Worm (Caenorhabditis elegans) whole organism, young adult: ENCODE measurements around the gene unc-22.

Experiments used
- C17E4.6 ChIP-seq: fragments of 200-800 bp; sonication (Bioruptor generic); IDR thresholded peaks from 2 replicates; pipeline ENCODE4 v1.3.6; 2022; ENCODE audit warnings: missing genetic modification reagents, missing genetic modification characterization, missing compliant biosample characterization
- F10E7.11 ChIP-seq: sonication (generic microtip); optimal IDR thresholded peaks from 2 replicates; lab custom pipeline; 2017; ENCODE audit warnings: mild to moderate bottlenecking, missing genetic modification characterization, moderate library complexity, missing compliant biosample characterization
- F22D6.2 ChIP-seq: sonication (generic microtip); optimal IDR thresholded peaks from 2 replicates; lab custom pipeline; 2016; ENCODE audit warnings: mild to moderate bottlenecking, missing genetic modification characterization, missing compliant biosample characterization
- F23B12.7 ChIP-seq: sonication (generic microtip); optimal IDR thresholded peaks from 2 replicates; lab custom pipeline; 2017; ENCODE audit warnings: missing genetic modification characterization, mild to moderate bottlenecking, missing compliant biosample characterization, antibody characterized with exemption, moderate library complexity; ENCODE audit not compliant: insufficient read depth
- F37B4.10 ChIP-seq: fragments of 200-800 bp; sonication (Bioruptor generic); IDR thresholded peaks from 2 replicates; pipeline ENCODE4 v1.3.6; 2022; ENCODE audit warnings: missing genetic modification characterization, missing compliant biosample characterization
- T26A5.8 ChIP-seq: sonication (generic microtip); optimal IDR thresholded peaks from 2 replicates; lab custom pipeline; 2016; ENCODE audit warnings: missing genetic modification characterization, missing compliant biosample characterization
- Y53G8AR.9 ChIP-seq: fragments of 200-800 bp; sonication (Bioruptor generic); conservative IDR thresholded peaks from 2 replicates; pipeline ENCODE4 v1.3.6; 2022; ENCODE audit warnings: missing genetic modification reagents, missing genetic modification characterization, missing compliant biosample characterization
- Y79H2A.3 ChIP-seq: fragments of 200-800 bp; sonication (Bioruptor generic); conservative IDR thresholded peaks from 2 replicates; pipeline ENCODE4 v1.3.6; 2022; ENCODE audit warnings: missing genetic modification reagents, missing genetic modification characterization, missing compliant biosample characterization
- akir-1 ChIP-seq: fragments of 200-800 bp; sonication (Bioruptor generic); optimal IDR thresholded peaks from 2 replicates; lab custom pipeline; 2018; ENCODE audit warnings: mild to moderate bottlenecking, missing genetic modification characterization, moderate library complexity, missing compliant biosample characterization
- athp-1 ChIP-seq: sonication (generic microtip); optimal IDR thresholded peaks from 2 replicates; lab custom pipeline; 2017; ENCODE audit warnings: mild to moderate bottlenecking, missing genetic modification characterization, missing compliant biosample characterization
- attf-3 ChIP-seq: fragments of 200-800 bp; sonication (Bioruptor generic); conservative IDR thresholded peaks from 2 replicates; pipeline ENCODE4 v1.3.6; 2022; ENCODE audit warnings: missing genetic modification reagents, missing genetic modification characterization, missing compliant biosample characterization
- attf-6 ChIP-seq: fragments of 200-800 bp; sonication (Bioruptor generic); IDR thresholded peaks from 2 replicates; pipeline ENCODE4 v1.3.6; 2022; ENCODE audit warnings: missing genetic modification reagents, missing genetic modification characterization, missing compliant biosample characterization
- bed-1 ChIP-seq: fragments of 200-800 bp; sonication (Bioruptor generic); IDR thresholded peaks from 2 replicates; pipeline ENCODE4 v1.3.6; 2022; ENCODE audit warnings: missing genetic modification reagents, missing genetic modification characterization, missing compliant biosample characterization
- cebp-1 ChIP-seq, 2 experiments: fragments of 200-800 bp in 1 of 2; sonication (Bioruptor generic) in 1 of 2; sonication (generic microtip) in 1 of 2; IDR thresholded peaks in 1 of 2; optimal IDR thresholded peaks in 1 of 2; 2 replicates each; pipeline versions ENCODE4 v1.3.6 to Lab custom; 2017 to 2022; ENCODE audit warnings: missing compliant biosample characterization in 2 of 2, missing genetic modification characterization in 2 of 2, mild to moderate bottlenecking in 1 of 2, missing genetic modification reagents in 1 of 2, moderate library complexity in 1 of 2
- ceh-27 ChIP-seq: fragments of 200-800 bp; sonication (Bioruptor generic); optimal IDR thresholded peaks from 2 replicates; lab custom pipeline; 2018; ENCODE audit warnings: mild to moderate bottlenecking, missing genetic modification characterization, moderate library complexity, missing compliant biosample characterization
- ceh-40 ChIP-seq: fragments of 200-800 bp; sonication (Bioruptor generic); IDR thresholded peaks from 2 replicates; pipeline ENCODE4 v1.3.6; 2022; ENCODE audit warnings: missing genetic modification characterization, missing compliant biosample characterization
- ceh-79 ChIP-seq: sonication (generic microtip); optimal IDR thresholded peaks from 2 replicates; lab custom pipeline; 2017; ENCODE audit warnings: mild to moderate bottlenecking, missing genetic modification characterization, missing compliant biosample characterization
- dox-1 ChIP-seq: fragments of 200-800 bp; sonication (Bioruptor generic); IDR thresholded peaks from 2 replicates; pipeline ENCODE4 v1.3.6; 2022; ENCODE audit warnings: missing genetic modification reagents, missing genetic modification characterization, missing compliant biosample characterization
- egl-18 ChIP-seq: fragments of 200-800 bp; sonication (Bioruptor generic); IDR thresholded peaks from 2 replicates; pipeline ENCODE4 v1.3.6; 2022; ENCODE audit warnings: missing genetic modification reagents, missing genetic modification characterization, missing compliant biosample characterization
- egl-44 ChIP-seq: fragments of 200-800 bp; sonication (Bioruptor generic); IDR thresholded peaks from 2 replicates; pipeline ENCODE4 v1.3.6; 2022; ENCODE audit warnings: missing genetic modification reagents, missing genetic modification characterization, missing compliant biosample characterization
- ekl-4 ChIP-seq: fragments of 200-800 bp; sonication (Bioruptor generic); IDR thresholded peaks from 2 replicates; pipeline ENCODE4 v1.3.6; 2022; ENCODE audit warnings: missing genetic modification reagents, missing genetic modification characterization, missing compliant biosample characterization
- hlh-26 ChIP-seq: fragments of 200-800 bp; sonication (Bioruptor generic); conservative IDR thresholded peaks from 2 replicates; pipeline ENCODE4 v1.3.6; 2022; ENCODE audit warnings: missing genetic modification reagents, missing genetic modification characterization, missing compliant biosample characterization
- hmg-20 ChIP-seq: fragments of 200-800 bp; sonication (Bioruptor generic); IDR thresholded peaks from 2 replicates; pipeline ENCODE4 v1.3.6; 2022; ENCODE audit warnings: missing genetic modification reagents, missing genetic modification characterization, missing compliant biosample characterization
- hsf-1 ChIP-seq: fragments of 200-800 bp; sonication (Bioruptor generic); IDR thresholded peaks from 2 replicates; pipeline ENCODE4 v1.3.6; 2022; ENCODE audit warnings: missing genetic modification reagents, missing genetic modification characterization, missing compliant biosample characterization
- let-526 ChIP-seq: fragments of 200-800 bp; sonication (Bioruptor generic); IDR thresholded peaks from 2 replicates; pipeline ENCODE4 v1.3.6; 2022; ENCODE audit warnings: missing genetic modification reagents, missing genetic modification characterization, missing compliant biosample characterization
- let-607 ChIP-seq, 2 experiments: fragments of 200-800 bp in 1 of 2; sonication (Bioruptor generic) in 1 of 2; sonication (generic microtip) in 1 of 2; optimal IDR thresholded peaks; 2 replicates each; lab custom pipeline; 2016 to 2018; ENCODE audit warnings: mild to moderate bottlenecking in 2 of 2, missing compliant biosample characterization in 2 of 2, missing genetic modification characterization in 2 of 2, moderate library complexity in 2 of 2, missing genotype in 1 of 2
- lin-26 ChIP-seq: fragments of 200-800 bp; sonication (Bioruptor generic); IDR thresholded peaks from 2 replicates; pipeline ENCODE4 v1.3.6; 2022; ENCODE audit warnings: missing genetic modification reagents, missing genetic modification characterization, missing compliant biosample characterization
- lin-35 ChIP-seq, 3 experiments: fragments of 150-350 bp in 2 of 3; sonication (generic microtip) in 1 of 3; optimal IDR thresholded peaks; 2 replicates each; lab custom pipeline; 2014 to 2018; ENCODE audit warnings: missing biosample characterization in 3 of 3, missing genetic modification characterization in 3 of 3, missing genetic modification reagents in 3 of 3
- lir-1 ChIP-seq: fragments of 200-800 bp; sonication (Bioruptor generic); conservative IDR thresholded peaks from 2 replicates; pipeline ENCODE4 v1.3.6; 2022; ENCODE audit warnings: missing genetic modification reagents, missing genetic modification characterization, missing compliant biosample characterization
- lsy-27 ChIP-seq: sonication (generic microtip); optimal IDR thresholded peaks from 2 replicates; lab custom pipeline; 2017; ENCODE audit warnings: missing genetic modification characterization, mild to moderate bottlenecking, missing compliant biosample characterization, antibody characterized with exemption, missing genotype, borderline replicate concordance; ENCODE audit not compliant: insufficient read depth
- madf-3 ChIP-seq: fragments of 200-800 bp; sonication (Bioruptor generic); IDR thresholded peaks from 2 replicates; pipeline ENCODE4 v1.3.6; 2022; ENCODE audit warnings: missing genetic modification reagents, missing genetic modification characterization, missing compliant biosample characterization
- madf-8 ChIP-seq: fragments of 200-800 bp; sonication (Bioruptor generic); conservative IDR thresholded peaks from 2 replicates; pipeline ENCODE4 v1.3.6; 2022; ENCODE audit warnings: missing genetic modification reagents, missing genetic modification characterization, missing compliant biosample characterization
- mxl-1 ChIP-seq: sonication (generic microtip); optimal IDR thresholded peaks from 2 replicates; lab custom pipeline; 2016; ENCODE audit warnings: missing genetic modification characterization, missing compliant biosample characterization
- nhr-90 ChIP-seq: sonication (generic microtip); optimal IDR thresholded peaks from 2 replicates; lab custom pipeline; 2016; ENCODE audit warnings: missing genotype, mild to moderate bottlenecking, missing genetic modification characterization, missing compliant biosample characterization
- rcor-1 ChIP-seq: fragments of 200-800 bp; sonication (Bioruptor generic); IDR thresholded peaks from 2 replicates; pipeline ENCODE4 v1.3.6; 2022; ENCODE audit warnings: missing genetic modification reagents, missing genetic modification characterization, missing compliant biosample characterization
- repo-1 ChIP-seq: sonication (generic microtip); optimal IDR thresholded peaks from 2 replicates; lab custom pipeline; 2017; ENCODE audit warnings: mild to moderate bottlenecking, missing genetic modification characterization, missing compliant biosample characterization
- sdz-38 ChIP-seq: sonication (generic microtip); optimal IDR thresholded peaks from 2 replicates; lab custom pipeline; 2016; ENCODE audit warnings: missing genotype, missing genetic modification characterization, missing compliant biosample characterization
- sea-2 ChIP-seq: fragments of 200-800 bp; sonication (Bioruptor generic); IDR thresholded peaks from 2 replicates; pipeline ENCODE4 v1.3.6; 2022; ENCODE audit warnings: missing genetic modification characterization, missing compliant biosample characterization
- snpc-1.3 ChIP-seq: sonication (generic microtip); optimal IDR thresholded peaks from 2 replicates; lab custom pipeline; 2017; ENCODE audit warnings: missing genetic modification characterization, mild to moderate bottlenecking, missing compliant biosample characterization, antibody characterized with exemption, moderate library complexity, missing genotype, missing genetic modification reagents; ENCODE audit not compliant: insufficient read depth
- snpc-3.4 ChIP-seq: sonication (generic microtip); optimal IDR thresholded peaks from 2 replicates; lab custom pipeline; 2017; ENCODE audit warnings: missing genetic modification characterization, mild to moderate bottlenecking, missing compliant biosample characterization, antibody characterized with exemption, moderate library complexity, missing genotype, missing genetic modification reagents
- snpc-4 ChIP-seq, 5 experiments: fragments of 150-350 bp in 1 of 5; sonication (generic microtip) in 4 of 5; optimal IDR thresholded peaks; 2 replicates each; lab custom pipeline; 2014 to 2018; ENCODE audit warnings: missing genetic modification characterization in 5 of 5, missing biosample characterization in 3 of 5, antibody characterized with exemption in 2 of 5, mild to moderate bottlenecking in 2 of 5, missing compliant biosample characterization in 2 of 5, missing genotype in 2 of 5, moderate library complexity in 2 of 5, missing genetic modification reagents in 1 of 5
- somi-1 ChIP-seq: fragments of 200-800 bp; sonication (Bioruptor generic); optimal IDR thresholded peaks from 2 replicates; lab custom pipeline; 2018; ENCODE audit warnings: mild to moderate bottlenecking, missing genetic modification characterization, missing compliant biosample characterization
- tbx-9 ChIP-seq: sonication (generic microtip); optimal IDR thresholded peaks from 2 replicates; lab custom pipeline; 2016; ENCODE audit warnings: borderline replicate concordance, missing genetic modification characterization, inconsistent platforms, missing compliant biosample characterization
- tlf-1 ChIP-seq: fragments of 200-800 bp; sonication (Bioruptor generic); optimal IDR thresholded peaks from 2 replicates; lab custom pipeline; 2018; ENCODE audit warnings: mild to moderate bottlenecking, missing genetic modification characterization, missing compliant biosample characterization
- ztf-25 ChIP-seq: fragments of 200-800 bp; sonication (Bioruptor generic); IDR thresholded peaks from 2 replicates; pipeline ENCODE4 v1.3.6; 2022; ENCODE audit warnings: missing genetic modification reagents, missing genetic modification characterization, missing compliant biosample characterization
- ztf-26 ChIP-seq: sonication (generic microtip); optimal IDR thresholded peaks from 2 replicates; lab custom pipeline; 2017; ENCODE audit warnings: missing genetic modification characterization, missing compliant biosample characterization

unc-22 gene

DNA sequence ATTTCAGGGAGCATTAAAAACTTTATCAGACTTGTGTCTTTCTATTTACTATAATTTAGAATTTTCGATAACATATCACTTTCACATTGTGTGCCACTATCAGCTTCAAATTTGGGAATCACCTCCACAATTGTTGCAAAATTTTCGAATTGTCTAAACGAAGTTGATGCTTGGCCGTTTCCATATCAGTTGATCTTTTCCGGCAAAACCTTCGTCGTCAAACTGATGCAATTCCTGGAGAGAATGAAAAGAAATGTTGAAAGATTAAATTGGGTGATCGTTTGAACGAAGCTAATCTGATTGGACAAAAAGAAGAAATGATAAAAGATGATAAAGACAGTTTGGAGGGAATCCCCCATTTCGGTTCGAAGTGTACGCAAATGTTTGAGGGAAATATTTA is 55.2 kb downstream of the unc-22 start (continued):
- TF ChIP-seq lsy-27 (tag; lab: Kevin White, UChicago), result no peak
- 0 out of 2 replicates have a peak, but pooled peaks have one; percentile 16 for TF ChIP-seq rcor-1 (GFP tag; lab: Robert Waterston, UW)
- TF ChIP-seq madf-8 (GFP tag; lab: Robert Waterston, UW), result no peak
- TF ChIP-seq snpc-3.4 (tag; lab: Kevin White, UChicago), result peak; percentile 1
- TF ChIP-seq sea-2 (GFP tag; lab: Robert Waterston, UW), result no peak
- TF ChIP-seq attf-6, result peak; percentile 51; the same call in 1 of the 2 replicates
- TF ChIP-seq hsf-1 (GFP tag; lab: Robert Waterston, UW), result peak; percentile 57; the same call in 1 of the 2 replicates
- TF ChIP-seq nhr-90 (tag; lab: Kevin White, UChicago), result peak; percentile 25
- peak; percentile 67; the same call in 1 of the 2 replicates for TF ChIP-seq madf-3 (GFP tag; lab: Robert Waterston, UW)
- TF ChIP-seq F22D6.2 (tag; lab: Kevin White, UChicago), result no peak
- no peak for TF ChIP-seq lin-26
- no peak for TF ChIP-seq mxl-1 (tag; lab: Kevin White, UChicago)
- peak; percentile 23 for TF ChIP-seq T26A5.8 (tag; lab: Kevin White, UChicago)
- TF ChIP-seq ztf-26 (tag; lab: Kevin White, UChicago), result peak; percentile 41
- no peak for TF ChIP-seq ztf-25 (GFP tag; lab: Robert Waterston, UW)
- peak; percentile 21; the same call in 1 of the 2 replicates for TF ChIP-seq dox-1 (GFP tag; lab: Robert Waterston, UW)
- TF ChIP-seq snpc-4 (GFP tag; optimal IDR thresholded peaks at IDR 0.05; lab: Kevin White, UChicago), result no peak
- TF ChIP-seq snpc-4 (tag; optimal IDR thresholded peaks at IDR 0.05; lab: Kevin White, UChicago), result peak in 1 of 4 experiments; percentile 34
- no peak for TF ChIP-seq F10E7.11 (tag; lab: Kevin White, UChicago)
- no peak for TF ChIP-seq ceh-79
- TF ChIP-seq somi-1 (GFP tag; lab: Kevin White, UChicago), result no peak
- no peak for TF ChIP-seq tbx-9
- TF ChIP-seq egl-44 (GFP tag; lab: Robert Waterston, UW), result 0 out of 2 replicates have a peak, but pooled peaks have one; percentile 17
- peak; percentile 63 for TF ChIP-seq cebp-1 (GFP tag; IDR thresholded peaks at IDR 0.05; lab: Robert Waterston, UW)
- peak; percentile 65 for TF ChIP-seq cebp-1 (tag; optimal IDR thresholded peaks at IDR 0.05; lab: Kevin White, UChicago)
- TF ChIP-seq Y53G8AR.9 (GFP tag; lab: Robert Waterston, UW), result peak; percentile 83
- 0 out of 2 replicates have a peak, but pooled peaks have one; percentile 15 for TF ChIP-seq ceh-40
- no peak for TF ChIP-seq C17E4.6
- peak; percentile 64 for TF ChIP-seq tlf-1 (GFP tag; lab: Kevin White, UChicago)
- peak; percentile 8 for TF ChIP-seq F23B12.7 (tag; lab: Kevin White, UChicago)
- TF ChIP-seq let-526 (GFP tag; lab: Robert Waterston, UW), result no peak
- TF ChIP-seq sdz-38 (tag; lab: Kevin White, UChicago), result no peak
- no peak for TF ChIP-seq lir-1 (GFP tag; lab: Robert Waterston, UW)
- TF ChIP-seq Y79H2A.3 (GFP tag; lab: Robert Waterston, UW), result 0 out of 2 replicates have a peak, but pooled peaks have one; percentile 54
- no peak for TF ChIP-seq akir-1 (GFP tag; lab: Kevin White, UChicago)
- no peak; the same call in 1 of the 2 replicates for TF ChIP-seq hmg-20 (GFP tag; lab: Robert Waterston, UW)
- TF ChIP-seq let-607 (tag; optimal IDR thresholded peaks at IDR 0.05; lab: Kevin White, UChicago), result peak in 1 of 2 experiments; percentile 76
- peak; percentile 81 for TF ChIP-seq repo-1 (tag; lab: Kevin White, UChicago)
- no peak for TF ChIP-seq egl-18
- TF ChIP-seq F37B4.10 (GFP tag; lab: Robert Waterston, UW), result no peak
- no peak for TF ChIP-seq attf-3 (GFP tag; lab: Robert Waterston, UW)
- peak in 1 of 3 experiments; percentile 53 for TF ChIP-seq lin-35 (GFP tag; optimal IDR thresholded peaks at IDR 0.05; lab: Kevin White, UChicago)
- no peak for TF ChIP-seq hlh-26 (GFP tag; lab: Robert Waterston, UW)
- peak; percentile 69; the same call in 1 of the 2 replicates for TF ChIP-seq ekl-4 (GFP tag; lab: Robert Waterston, UW)
- no peak for TF ChIP-seq ceh-27 (GFP tag; lab: Kevin White, UChicago)
- TF ChIP-seq athp-1, result peak; percentile 19
- no peak for TF ChIP-seq snpc-1.3
- TF ChIP-seq bed-1 (GFP tag; lab: Robert Waterston, UW), result no peak
